Worm (Caenorhabditis elegans) whole organism, L4 larva: ENCODE results near the gene Y67D8B.2.

Experiments
- D1046.2 ChIP-seq: fragments of 200-800 bp; sonication (Bioruptor generic); IDR thresholded peaks from 2 replicates; pipeline ENCODE4 v1.3.6; 2022; ENCODE audit warnings: missing genetic modification characterization, missing compliant biosample characterization
- F44E2.7 ChIP-seq: fragments of 200-800 bp; sonication (Bioruptor generic); IDR thresholded peaks from 2 replicates; pipeline ENCODE4 v2.1.2; 2022; ENCODE audit warnings: missing genetic modification characterization, missing compliant biosample characterization
- F49E8.2 ChIP-seq: sonication (generic microtip); optimal IDR thresholded peaks from 2 replicates; lab custom pipeline; 2016; ENCODE audit warnings: missing compliant biosample characterization, mild to moderate bottlenecking, missing genetic modification characterization, borderline replicate concordance
- T26A8.4 ChIP-seq: fragments of 200-800 bp; sonication (Bioruptor generic); IDR thresholded peaks from 2 replicates; pipeline ENCODE4 v1.3.6; 2022; ENCODE audit warnings: missing genetic modification characterization, missing compliant biosample characterization
- ZK337.2 ChIP-seq: fragments of 200-800 bp; sonication (Bioruptor generic); IDR thresholded peaks from 2 replicates; pipeline ENCODE4 v1.3.6; 2022; ENCODE audit warnings: missing genetic modification reagents, missing genetic modification characterization, missing compliant biosample characterization
- aha-1 ChIP-seq: fragments of 150-350 bp; peaks from one replicate; lab custom pipeline; 2014; ENCODE audit warnings: missing biosample characterization, missing genetic modification characterization
- aly-2 ChIP-seq: sonication (generic microtip); optimal IDR thresholded peaks from 2 replicates; lab custom pipeline; 2018; ENCODE audit warnings: missing biosample characterization, missing genetic modification characterization
- ama-1 ChIP-seq: fragments of 150-350 bp; optimal IDR thresholded peaks from 2 replicates; lab custom pipeline; 2014; ENCODE audit warnings: inconsistent platforms, mixed read lengths
- arid-1 ChIP-seq: fragments of 200-800 bp; sonication (Bioruptor generic); conservative IDR thresholded peaks from 2 replicates; pipeline ENCODE4 v1.3.6; 2022; ENCODE audit warnings: missing genetic modification reagents, missing genetic modification characterization, missing compliant biosample characterization
- ceh-28 ChIP-seq: fragments of 150-350 bp; optimal IDR thresholded peaks from 2 replicates; lab custom pipeline; 2014; ENCODE audit warnings: missing biosample characterization, missing genetic modification reagents, missing genetic modification characterization
- ceh-32 ChIP-seq: sonication (generic microtip); optimal IDR thresholded peaks from 2 replicates; lab custom pipeline; 2016; ENCODE audit warnings: mild to moderate bottlenecking, missing genetic modification characterization, missing compliant biosample characterization; ENCODE audit not compliant: poor library complexity
- cey-2 ChIP-seq: sonication (generic microtip); optimal IDR thresholded peaks from 3 replicates; lab custom pipeline; 2017; ENCODE audit warnings: missing genetic modification characterization, mild to moderate bottlenecking, missing compliant biosample characterization, antibody characterized with exemption, borderline replicate concordance; ENCODE audit not compliant: insufficient read depth
- daf-16 ChIP-seq, 3 experiments: sonication (generic microtip); optimal IDR thresholded peaks; 2 replicates each; lab custom pipeline; 2016 to 2017; ENCODE audit warnings: missing genetic modification characterization in 3 of 3, missing genetic modification reagents in 3 of 3, mild to moderate bottlenecking in 2 of 3, missing compliant biosample characterization in 2 of 3, missing biosample characterization in 1 of 3, moderate library complexity in 1 of 3
- dmd-6 ChIP-seq: fragments of 200-800 bp; sonication (Bioruptor generic); IDR thresholded peaks from 2 replicates; pipeline ENCODE4 v1.3.6; 2022; ENCODE audit warnings: missing genetic modification reagents, missing genetic modification characterization, missing compliant biosample characterization
- dpl-1 ChIP-seq: fragments of 150-350 bp; optimal IDR thresholded peaks from 2 replicates; lab custom pipeline; 2014; ENCODE audit warnings: missing biosample characterization, missing genetic modification reagents, missing genetic modification characterization
- dve-1 ChIP-seq: sonication (generic microtip); optimal IDR thresholded peaks from 2 replicates; lab custom pipeline; 2017; ENCODE audit warnings: antibody characterized with exemption, mild to moderate bottlenecking, missing genetic modification characterization, missing compliant biosample characterization; ENCODE audit not compliant: insufficient read depth
- egl-27 ChIP-seq: sonication (generic microtip); optimal IDR thresholded peaks from 3 replicates; lab custom pipeline; 2017; ENCODE audit warnings: missing biosample characterization, missing genetic modification reagents, missing genetic modification characterization
- egl-43 ChIP-seq: fragments of 200-800 bp; sonication (Bioruptor generic); IDR thresholded peaks from 2 replicates; pipeline ENCODE4 v1.3.6; 2022; ENCODE audit warnings: missing genetic modification reagents, missing genetic modification characterization, missing compliant biosample characterization
- fos-1 ChIP-seq: fragments of 150-350 bp; optimal IDR thresholded peaks from 2 replicates; lab custom pipeline; 2014; ENCODE audit warnings: missing biosample characterization, missing genetic modification characterization
- hlh-11 ChIP-seq: fragments of 200-800 bp; sonication (Bioruptor generic); optimal IDR thresholded peaks from 2 replicates; lab custom pipeline; 2018; ENCODE audit warnings: mild to moderate bottlenecking, missing genetic modification characterization, missing compliant biosample characterization
- hlh-30 ChIP-seq: sonication (generic microtip); optimal IDR thresholded peaks from 2 replicates; lab custom pipeline; 2017; ENCODE audit warnings: antibody characterized with exemption, mild to moderate bottlenecking, missing genetic modification characterization, missing compliant biosample characterization; ENCODE audit not compliant: insufficient read depth
- hmg-1.1 ChIP-seq: fragments of 200-800 bp; sonication (Bioruptor generic); IDR thresholded peaks from 2 replicates; pipeline ENCODE4 v1.3.6; 2022; ENCODE audit warnings: missing genetic modification reagents, missing genetic modification characterization, missing compliant biosample characterization
- lin-1 ChIP-seq: fragments of 200-800 bp; sonication (Bioruptor generic); IDR thresholded peaks from 2 replicates; pipeline ENCODE4 v1.3.6; 2022; ENCODE audit warnings: missing genetic modification reagents, missing genetic modification characterization, missing compliant biosample characterization
- lin-29 ChIP-seq: fragments of 200-800 bp; sonication (Bioruptor generic); IDR thresholded peaks from 2 replicates; pipeline ENCODE4 v1.3.6; 2022; ENCODE audit warnings: missing genetic modification reagents, missing genetic modification characterization, missing compliant biosample characterization
- lin-38 ChIP-seq: fragments of 200-800 bp; sonication (Bioruptor generic); IDR thresholded peaks from 2 replicates; pipeline ENCODE4 v1.3.6; 2022; ENCODE audit warnings: missing genetic modification reagents, missing genetic modification characterization, missing compliant biosample characterization
- mdl-1 ChIP-seq, 2 experiments: fragments of 150-350 bp in 1 of 2; sonication (generic microtip) in 1 of 2; optimal IDR thresholded peaks; 2 replicates each; lab custom pipeline; 2014 to 2017; ENCODE audit warnings: missing biosample characterization in 2 of 2, missing genetic modification characterization in 2 of 2
- mep-1 ChIP-seq: fragments of 150-350 bp; sonication (generic microtip); optimal IDR thresholded peaks from 3 replicates; lab custom pipeline; 2014; ENCODE audit warnings: missing biosample characterization, missing genetic modification characterization
- mxl-3 ChIP-seq: fragments of 200-800 bp; sonication (Bioruptor generic); optimal IDR thresholded peaks from 2 replicates; lab custom pipeline; 2018; ENCODE audit warnings: mild to moderate bottlenecking, missing genetic modification characterization, missing compliant biosample characterization
- nhr-10 ChIP-seq: fragments of 150-350 bp; optimal IDR thresholded peaks from 2 replicates; lab custom pipeline; 2014; ENCODE audit warnings: missing biosample characterization, missing genetic modification characterization
- nhr-102 ChIP-seq: sonication (generic microtip); optimal IDR thresholded peaks from 2 replicates; lab custom pipeline; 2016; ENCODE audit warnings: mild to moderate bottlenecking, missing genetic modification characterization, moderate library complexity, missing compliant biosample characterization
- nhr-111 ChIP-seq: fragments of 200-800 bp; sonication (Bioruptor generic); optimal IDR thresholded peaks from 2 replicates; lab custom pipeline; 2018; ENCODE audit warnings: mild to moderate bottlenecking, missing genetic modification characterization, missing compliant biosample characterization
- nhr-237 ChIP-seq: sonication (generic microtip); optimal IDR thresholded peaks from 2 replicates; lab custom pipeline; 2017; ENCODE audit warnings: missing biosample characterization, missing genetic modification characterization
- nhr-25 ChIP-seq: sonication (generic microtip); optimal IDR thresholded peaks from 2 replicates; lab custom pipeline; 2017; ENCODE audit warnings: missing genetic modification characterization, mild to moderate bottlenecking, missing compliant biosample characterization, antibody characterized with exemption, moderate library complexity, borderline replicate concordance; ENCODE audit not compliant: insufficient read depth
- nhr-28 ChIP-seq: fragments of 150-350 bp; optimal IDR thresholded peaks from 2 replicates; lab custom pipeline; 2014; ENCODE audit warnings: missing biosample characterization, missing genetic modification characterization
- nhr-42 ChIP-seq: fragments of 200-800 bp; sonication (Bioruptor generic); IDR thresholded peaks from 2 replicates; pipeline ENCODE4 v1.3.6; 2022; ENCODE audit warnings: missing genetic modification characterization, missing compliant biosample characterization
- nhr-77 ChIP-seq: fragments of 150-350 bp; optimal IDR thresholded peaks from 2 replicates; lab custom pipeline; 2014; ENCODE audit warnings: missing biosample characterization, missing genetic modification characterization
- php-3 ChIP-seq: fragments of 200-800 bp; sonication (Bioruptor generic); IDR thresholded peaks from 2 replicates; pipeline ENCODE4 v1.3.6; 2022; ENCODE audit warnings: missing genetic modification reagents, missing genetic modification characterization, missing compliant biosample characterization
- sdz-12 ChIP-seq: fragments of 200-800 bp; sonication (Bioruptor generic); optimal IDR thresholded peaks from 2 replicates; lab custom pipeline; 2018; ENCODE audit warnings: mild to moderate bottlenecking, missing genetic modification characterization, missing compliant biosample characterization
- snpc-1.2 ChIP-seq: fragments of 200-800 bp; sonication (Bioruptor generic); IDR thresholded peaks from 2 replicates; pipeline ENCODE4 v1.3.6; 2022; ENCODE audit warnings: missing genetic modification reagents, missing genetic modification characterization, missing compliant biosample characterization
- unc-130 ChIP-seq: sonication (generic microtip); optimal IDR thresholded peaks from 2 replicates; lab custom pipeline; 2016; ENCODE audit warnings: missing genetic modification reagents, missing genetic modification characterization, missing compliant biosample characterization
- unc-39 ChIP-seq: sonication (generic microtip); optimal IDR thresholded peaks from 2 replicates; lab custom pipeline; 2017; ENCODE audit warnings: missing biosample characterization, missing genetic modification characterization
- unc-62 ChIP-seq, 3 experiments: fragments of 150-350 bp in 1 of 3; sonication (generic microtip); optimal IDR thresholded peaks in 2 of 3; peaks in 1 of 3; 1 replicate in 1 of 3; 2 replicates in 2 of 3; lab custom pipeline; 2014 to 2017; ENCODE audit warnings: missing biosample characterization in 3 of 3, missing genetic modification characterization in 3 of 3, missing genetic modification reagents in 3 of 3, missing genotype in 1 of 3
- vab-7 ChIP-seq: fragments of 200-800 bp; sonication (Bioruptor generic); IDR thresholded peaks from 2 replicates; pipeline ENCODE4 v1.3.6; 2022; ENCODE audit warnings: missing genetic modification reagents, missing genetic modification characterization, missing compliant biosample characterization
- zfp-2 ChIP-seq: sonication (generic microtip); optimal IDR thresholded peaks from 2 replicates; lab custom pipeline; 2016; ENCODE audit warnings: mild to moderate bottlenecking, missing genetic modification characterization, missing compliant biosample characterization
- zip-11 ChIP-seq: fragments of 200-800 bp; sonication (Bioruptor generic); IDR thresholded peaks from 2 replicates; pipeline ENCODE4 v1.3.6; 2022; ENCODE audit warnings: missing genetic modification characterization, missing compliant biosample characterization
- ztf-7 ChIP-seq: fragments of 150-350 bp; optimal IDR thresholded peaks from 2 replicates; lab custom pipeline; 2014; ENCODE audit warnings: missing biosample characterization, missing genetic modification characterization

Y67D8B.2 gene

DNA sequence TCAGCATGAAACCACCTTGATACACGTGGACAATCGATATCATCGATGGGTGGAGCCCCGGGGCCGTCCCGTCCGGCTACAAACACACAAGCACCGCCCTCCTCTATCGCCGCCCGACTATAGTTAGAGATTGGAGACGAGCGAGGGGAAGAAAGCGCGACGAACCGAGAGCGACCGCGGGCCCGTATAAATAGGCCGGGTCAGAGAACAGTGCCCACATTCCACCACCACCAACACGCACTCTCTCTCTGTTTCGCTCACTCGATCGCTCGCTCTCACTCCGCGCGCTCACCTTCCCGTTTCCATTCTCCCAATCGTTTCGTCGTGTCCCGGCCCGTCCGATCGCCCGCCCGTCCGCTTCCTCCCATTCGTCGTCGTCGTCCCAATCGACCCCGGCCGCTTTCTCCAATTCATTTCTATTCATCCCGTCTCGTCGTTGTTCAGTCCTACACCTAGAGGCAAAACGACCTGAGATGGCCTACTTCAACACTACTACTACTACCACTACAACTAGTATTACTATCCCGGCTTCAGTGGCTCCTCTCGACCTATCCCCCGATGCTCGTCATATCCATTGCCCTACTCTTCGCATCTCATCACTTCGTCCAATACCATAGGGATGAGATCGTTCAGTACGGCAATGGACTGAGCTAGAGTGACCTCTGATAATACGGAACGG lies 41.5 kb upstream of the Y67D8B.2 start (continued):
- TF ChIP-seq cey-2 (tag; lab: Kevin White, UChicago) = no peak
- TF ChIP-seq vab-7 (GFP tag; lab: Robert Waterston, UW) = 0 out of 2 replicates have a peak, but pooled peaks have one; percentile 27
- no peak for TF ChIP-seq lin-1 (GFP tag; lab: Robert Waterston, UW)
- peak; percentile 27 for TF ChIP-seq ceh-28 (tag; lab: Kevin White, UChicago)
- peak; percentile 58 for TF ChIP-seq hmg-1.1
- no peak for TF ChIP-seq unc-130 (GFP tag; lab: Kevin White, UChicago)
- peak; percentile 72 for TF ChIP-seq mep-1
- 0 out of 2 replicates have a peak, but pooled peaks have one; percentile 23 for TF ChIP-seq egl-43 (GFP tag; lab: Robert Waterston, UW)
- peak; percentile 40 for TF ChIP-seq hlh-30 (tag; lab: Kevin White, UChicago)
- peak; percentile 13 to 87 for TF ChIP-seq mdl-1 (tag; optimal IDR thresholded peaks at IDR 0.05; lab: Kevin White, UChicago)
- TF ChIP-seq nhr-102 (tag; lab: Kevin White, UChicago) = peak; percentile 17
- TF ChIP-seq lin-29 (GFP tag; lab: Robert Waterston, UW) = 0 out of 2 replicates have a peak, but pooled peaks have one; percentile 13
- TF ChIP-seq ama-1 (lab: Kevin White, UChicago) = peak; percentile 37
- 0 out of 2 replicates have a peak, but pooled peaks have one; percentile 12 for TF ChIP-seq F44E2.7 (GFP tag; lab: Robert Waterston, UW)
- no peak for TF ChIP-seq aly-2 (tag; lab: Kevin White, UChicago)
- TF ChIP-seq nhr-28 = peak; percentile 96
- peak; percentile 39 for TF ChIP-seq nhr-10 (tag; lab: Kevin White, UChicago)
- TF ChIP-seq nhr-25 (tag; lab: Kevin White, UChicago) = peak; percentile 4
- TF ChIP-seq ztf-7 = no peak
- no peak for TF ChIP-seq F49E8.2
- TF ChIP-seq unc-62 (GFP tag; optimal IDR thresholded peaks at IDR 0.05 in 1 of 2; lab: Kevin White, UChicago) = peak in 1 of 2 experiments; percentile 92
- TF ChIP-seq unc-62 (tag; optimal IDR thresholded peaks at IDR 0.05; lab: Kevin White, UChicago) = no peak
- no peak for TF ChIP-seq ZK337.2 (GFP tag; lab: Robert Waterston, UW)
- TF ChIP-seq T26A8.4 (GFP tag; lab: Robert Waterston, UW) = peak; percentile 65; the same call in 1 of the 2 replicates
- 0 out of 2 replicates have a peak, but pooled peaks have one; percentile 42 for TF ChIP-seq php-3 (GFP tag; lab: Robert Waterston, UW)
- peak; percentile 27 for TF ChIP-seq dpl-1 (GFP tag; lab: Kevin White, UChicago)
- peak; percentile 93 for TF ChIP-seq hlh-11
- peak; percentile 35; the same call in 1 of the 2 replicates for TF ChIP-seq lin-38 (GFP tag; lab: Robert Waterston, UW)
- TF ChIP-seq dve-1 (tag; lab: Kevin White, UChicago) = peak; percentile 54
- no peak for TF ChIP-seq daf-16 (GFP tag; optimal IDR thresholded peaks at IDR 0.05; lab: Kevin White, UChicago)
- TF ChIP-seq daf-16 (tag; optimal IDR thresholded peaks at IDR 0.05; lab: Kevin White, UChicago) = peak; percentile 52
- TF ChIP-seq nhr-77 (tag; lab: Kevin White, UChicago) = peak; percentile 29
- TF ChIP-seq D1046.2 (GFP tag; lab: Robert Waterston, UW) = no peak
- TF ChIP-seq fos-1 (tag; lab: Kevin White, UChicago) = no peak

DNA sequence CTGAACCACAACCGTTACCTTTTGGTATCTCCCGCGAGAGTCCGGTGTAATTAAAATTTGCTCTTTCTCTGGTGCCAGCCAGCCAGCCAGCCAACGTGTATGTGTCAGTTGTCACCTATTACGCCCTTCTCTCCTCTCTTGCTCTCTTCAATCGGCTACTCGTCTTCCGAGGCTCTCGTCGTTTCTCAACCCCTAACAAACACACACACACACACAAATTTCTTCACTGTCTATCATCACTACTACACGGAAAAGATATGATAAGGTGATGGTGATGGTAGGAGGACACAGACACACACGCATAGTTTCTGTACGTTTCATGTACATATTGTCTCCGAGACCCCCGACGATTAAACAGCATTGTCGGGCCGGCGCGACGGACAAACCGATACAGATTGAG lies 40.3 kb upstream of the Y67D8B.2 start:
- TF ChIP-seq sdz-12 (no peak), mxl-3 (GFP tag; lab: Kevin White, UChicago) (peak; percentile 72), dmd-6 (GFP tag; lab: Robert Waterston, UW) (peak; percentile 60), ceh-32 (tag; lab: Kevin White, UChicago) (no peak), nhr-25 (tag; lab: Kevin White, UChicago) (no peak), ama-1 (lab: Kevin White, UChicago) (peak; percentile 13), nhr-42 (no peak), unc-39 (tag; lab: Kevin White, UChicago) (no peak), zip-11 (no peak), nhr-237 (no peak), egl-43 (GFP tag; lab: Robert Waterston, UW) (no peak), unc-62 (GFP tag; optimal IDR thresholded peaks at IDR 0.05 in 1 of 2; lab: Kevin White, UChicago) (peak in 1 of 2 experiments; percentile 14), unc-62 (tag; optimal IDR thresholded peaks at IDR 0.05; lab: Kevin White, UChicago) (no peak), zfp-2 (tag; lab: Kevin White, UChicago) (no peak), arid-1 (GFP tag; lab: Robert Waterston, UW) (no peak), T26A8.4 (GFP tag; lab: Robert Waterston, UW) (no peak), lin-29 (GFP tag; lab: Robert Waterston, UW) (no peak), php-3 (GFP tag; lab: Robert Waterston, UW) (0 out of 2 replicates have a peak, but pooled peaks have one; percentile 6), snpc-1.2 (no peak), nhr-111 (GFP tag; lab: Kevin White, UChicago) (no peak), egl-27 (tag; lab: Kevin White, UChicago) (no peak), aha-1 (tag; lab: Kevin White, UChicago) (no peak), lin-38 (GFP tag; lab: Robert Waterston, UW) (no peak)
